Comparison of ENCODE assay signal across 5 worm cellular contexts in the genomic region with DNA sequence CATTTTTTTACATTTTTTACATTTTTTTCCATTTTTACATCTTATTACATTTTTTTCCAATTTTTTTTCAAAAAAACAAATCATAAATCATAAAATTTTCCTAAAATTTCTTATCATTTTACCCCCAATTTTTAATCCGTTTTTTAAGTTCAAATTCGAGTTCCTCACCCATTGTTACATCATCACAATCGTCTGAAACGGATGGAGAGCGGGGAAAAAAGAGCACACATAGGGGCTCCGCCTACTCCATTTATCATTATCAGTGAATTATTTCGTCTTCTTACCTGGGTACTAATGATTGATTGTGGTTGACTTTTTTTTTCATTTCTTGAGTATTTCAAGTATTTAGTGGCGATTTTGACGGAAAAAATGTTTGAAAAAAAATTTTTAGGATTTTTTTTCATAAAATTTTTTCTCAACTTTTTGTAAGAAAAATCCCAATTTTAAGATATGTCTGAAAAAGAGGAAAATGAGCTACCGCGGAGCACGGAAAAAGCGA.
TF ChIP-seq lines count a peak whose summit lies in the region.

A gene (plus strand): TSS at position 449 of the 499 bp plus-strand sequence.

TF ChIP-seq in whole organism, L1 larva, 84 proteins besides CTCF, POLR2A, EP300 and RAD21:
- TF ChIP-seq lin-35 (GFP tag; optimal IDR thresholded peaks at IDR 0.05; lab: Kevin White, UChicago) (peak in 1 of 2 experiments; percentile 11), elt-2 (tag; optimal IDR thresholded peaks at IDR 0.05; lab: Kevin White, UChicago) (peak; percentile 84), isw-1 (GFP tag; IDR thresholded peaks at IDR 0.05; lab: Robert Waterston, UW) (no peak), egl-13 (tag; optimal IDR thresholded peaks at IDR 0.05; lab: Kevin White, UChicago) (peak; percentile 17)

TF ChIP-seq in whole organism, L2 larva, 48 proteins besides CTCF, POLR2A, EP300 and RAD21:
- TF ChIP-seq fos-1 (tag; optimal IDR thresholded peaks at IDR 0.05; lab: Kevin White, UChicago) (peak; percentile 82), nhr-6 (tag; optimal IDR thresholded peaks at IDR 0.05; lab: Kevin White, UChicago) (no peak), lin-11 (tag; optimal IDR thresholded peaks at IDR 0.05; lab: Kevin White, UChicago) (no peak), crh-2 (tag; optimal IDR thresholded peaks at IDR 0.05; lab: Kevin White, UChicago) (peak; percentile 3)

TF ChIP-seq in whole organism, L3 larva, 47 proteins besides CTCF, POLR2A, EP300 and RAD21:
- peak; percentile 3 for TF ChIP-seq pha-4 (tag; optimal IDR thresholded peaks at IDR 0.05; lab: Kevin White, UChicago)
- TF ChIP-seq elt-2 (tag; optimal IDR thresholded peaks at IDR 0.05; lab: Kevin White, UChicago) = peak; percentile 91
- no peak for TF ChIP-seq elt-3 (tag; optimal IDR thresholded peaks at IDR 0.05; lab: Kevin White, UChicago)
- TF ChIP-seq pqm-1 (tag; optimal IDR thresholded peaks at IDR 0.05; lab: Kevin White, UChicago) = peak; percentile 56

TF ChIP-seq in whole organism, L4 larva, 104 proteins besides CTCF, POLR2A, EP300 and RAD21:
- TF ChIP-seq vab-7 (GFP tag; IDR thresholded peaks at IDR 0.05; lab: Robert Waterston, UW) (no peak), spr-3 (GFP tag; optimal IDR thresholded peaks at IDR 0.05; lab: Kevin White, UChicago) (no peak), lin-1 (GFP tag; IDR thresholded peaks at IDR 0.05; lab: Robert Waterston, UW) (peak; percentile 72), ceh-62 (tag; optimal IDR thresholded peaks at IDR 0.05; lab: Kevin White, UChicago) (no peak), dmd-6 (GFP tag; IDR thresholded peaks at IDR 0.05; lab: Robert Waterston, UW) (peak; percentile 88), dve-1 (tag; optimal IDR thresholded peaks at IDR 0.05; lab: Kevin White, UChicago; ENCODE audit: insufficient read depth) (peak; percentile 51), mes-2 (tag; optimal IDR thresholded peaks at IDR 0.05; lab: Kevin White, UChicago; ENCODE audit: poor library complexity, severe bottlenecking) (no peak), nhr-42 (GFP tag; IDR thresholded peaks at IDR 0.05; lab: Robert Waterston, UW) (no peak), T20F7.1 (GFP tag; optimal IDR thresholded peaks at IDR 0.05; lab: Kevin White, UChicago) (no peak), pqm-1 (tag; optimal IDR thresholded peaks at IDR 0.05; lab: Kevin White, UChicago) (peak; percentile 81), lir-3 (tag; optimal IDR thresholded peaks at IDR 0.05; lab: Kevin White, UChicago) (no peak), mxl-3 (GFP tag; optimal IDR thresholded peaks at IDR 0.05; lab: Kevin White, UChicago) (no peak), ZK337.2 (GFP tag; IDR thresholded peaks at IDR 0.05; lab: Robert Waterston, UW) (no peak), aha-1 (tag; lab: Kevin White, UChicago) (peak; percentile 36), hlh-30 (tag; optimal IDR thresholded peaks at IDR 0.05; lab: Kevin White, UChicago; ENCODE audit: insufficient read depth) (no peak), hif-1 (tag; optimal IDR thresholded peaks at IDR 0.05; lab: Kevin White, UChicago) (no peak), daf-16 (GFP tag; optimal IDR thresholded peaks at IDR 0.05; lab: Kevin White, UChicago) (no peak), daf-16 (tag; optimal IDR thresholded peaks at IDR 0.05; lab: Kevin White, UChicago) (no peak), nhr-41 (GFP tag; IDR thresholded peaks at IDR 0.05; lab: Robert Waterston, UW) (peak; percentile 88), nhr-237 (tag; optimal IDR thresholded peaks at IDR 0.05; lab: Kevin White, UChicago) (no peak), fkh-10 (GFP tag; optimal IDR thresholded peaks at IDR 0.05; lab: Kevin White, UChicago) (no peak), nhr-28 (tag; optimal IDR thresholded peaks at IDR 0.05; lab: Kevin White, UChicago) (peak; percentile 46), ztf-11 (tag; optimal IDR thresholded peaks at IDR 0.05; lab: Kevin White, UChicago) (no peak)

TF ChIP-seq in whole organism, young adult, 124 proteins besides CTCF, POLR2A, EP300 and RAD21:
- TF ChIP-seq nhr-80 (tag; optimal IDR thresholded peaks at IDR 0.05; lab: Kevin White, UChicago) (peak; percentile 88), ets-4 (GFP tag; optimal IDR thresholded peaks at IDR 0.05; lab: Kevin White, UChicago) (peak; percentile 63), repo-1 (tag; optimal IDR thresholded peaks at IDR 0.05; lab: Kevin White, UChicago) (no peak)
TF ChIP-seq in whole organism, young adult: peak in this region for 2.
